Fruit fly (Drosophila melanogaster) Kc167 (cell line): ENCODE measurements around the gene rno.

ENCODE experiments used
- Myc ChIP-seq: fragments of >200 bp; optimal IDR thresholded peaks from 2 replicates; lab custom pipeline; 2017; ENCODE audit warnings: missing external identifiers
- Sin3A ChIP-seq: fragments of >200 bp; optimal IDR thresholded peaks from 2 replicates; lab custom pipeline; 2018; ENCODE audit warnings: missing external identifiers
- h ChIP-seq: fragments of >200 bp; optimal IDR thresholded peaks from 3 replicates; lab custom pipeline; 2018; ENCODE audit warnings: missing external identifiers
- insv ChIP-seq: fragments of >200 bp; optimal IDR thresholded peaks from 3 replicates; lab custom pipeline; 2018; ENCODE audit warnings: missing external identifiers
- psq ChIP-seq: fragments of >200 bp; optimal IDR thresholded peaks from 2 replicates; lab custom pipeline; 2017; ENCODE audit warnings: missing external identifiers
- ttk ChIP-seq: sonication (Bioruptor generic); optimal IDR thresholded peaks from 2 replicates; lab custom pipeline; 2017; ENCODE audit warnings: missing external identifiers

The rno gene

DNA sequence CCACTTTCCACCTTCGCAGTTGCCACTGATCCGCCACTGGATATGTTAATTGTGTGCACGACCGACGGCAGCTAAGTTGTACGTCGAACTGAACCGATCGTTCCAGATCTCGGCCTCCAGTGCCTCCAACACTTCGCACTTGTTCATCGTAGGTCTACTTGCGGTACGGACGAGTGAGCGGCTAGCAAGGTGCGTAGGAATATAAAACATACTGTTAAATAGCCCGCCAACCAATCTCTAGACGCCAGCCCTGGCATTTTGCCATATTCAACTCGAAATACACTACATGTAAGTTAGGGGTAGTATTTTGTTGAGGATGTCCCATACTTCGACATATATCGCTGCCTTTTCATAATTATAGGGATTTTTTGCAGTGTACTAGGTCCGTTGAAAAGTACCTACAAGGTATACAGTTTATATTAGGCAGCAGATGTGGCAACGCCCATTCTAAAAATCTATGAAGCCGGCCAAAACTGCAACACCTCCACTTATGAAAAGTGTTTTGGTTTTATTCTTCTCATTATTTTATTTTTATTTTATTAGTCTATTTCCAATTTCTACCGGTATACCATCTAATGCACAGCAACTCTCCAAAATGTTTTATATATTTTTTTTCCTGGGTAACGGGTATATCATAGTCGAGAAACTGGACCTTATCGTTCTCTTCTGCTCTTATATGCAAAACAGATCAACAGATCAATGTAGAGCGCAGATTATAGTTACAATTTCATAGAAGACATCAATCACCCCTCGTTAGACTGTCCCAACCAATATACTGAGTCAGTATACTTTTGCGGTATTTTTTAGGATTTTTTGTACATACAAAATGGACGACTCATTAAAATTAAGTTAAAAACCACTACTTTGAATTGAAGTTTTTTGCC lies 23.7 kb upstream of the rno start, which contains the start of the genes pyx and CG33229:
Gene pyx (minus strand): TSS at position 51 of the 884 bp plus-strand sequence.
Gene CG33229 (plus strand): TSS at position 834 of the 884 bp plus-strand sequence.
- TF ChIP-seq insv (lab: Kevin White, UChicago) (no peak), Myc (lab: Kevin White, UChicago) (no peak), ttk (lab: Kevin White, UChicago) (no peak), psq (lab: Kevin White, UChicago) (no peak), h (lab: Kevin White, UChicago) (no peak), Sin3A (no peak)

DNA sequence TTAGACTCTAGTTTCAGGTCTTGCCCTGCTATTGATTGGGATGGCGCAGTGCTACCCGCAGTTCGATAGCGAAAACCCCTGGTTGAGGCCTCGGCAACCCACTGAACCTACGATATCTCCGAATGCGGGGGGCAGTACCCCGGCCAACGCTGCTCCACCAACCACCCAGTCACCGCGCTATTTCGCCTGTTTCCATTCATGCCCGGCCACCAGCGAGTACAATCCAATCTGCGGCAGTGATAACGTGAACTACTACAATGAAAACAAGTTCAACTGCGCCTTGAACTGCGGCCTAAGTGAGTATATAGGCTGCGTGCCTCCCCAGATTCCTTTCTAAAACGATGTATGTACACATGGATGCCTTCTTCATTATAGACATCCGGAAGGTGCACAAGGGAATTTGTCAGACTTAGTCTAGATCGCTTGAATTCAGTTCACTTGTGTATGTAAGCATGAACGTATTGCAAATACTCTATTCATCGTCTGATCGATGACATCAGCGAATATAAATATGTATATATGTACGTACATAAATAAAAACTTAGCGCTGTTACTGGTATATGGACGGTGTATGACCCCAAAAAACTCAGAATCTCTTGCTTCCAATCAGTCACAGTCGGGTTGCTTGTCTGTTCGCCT lies 18.0 kb upstream of the rno start, which contains the start of gene CG13877:
Gene CG13877 (plus strand): TSS at position 589 of the 639 bp plus-strand sequence.
- TF ChIP-seq h (lab: Kevin White, UChicago) (no peak), Myc (lab: Kevin White, UChicago) (no peak), ttk (lab: Kevin White, UChicago) (no peak), insv (lab: Kevin White, UChicago) (no peak), Sin3A (no peak), psq (lab: Kevin White, UChicago) (no peak)

dm6 chr3L:216325-216724 lies 16.8 kb upstream of the rno start, which contains the start of gene Kaz1-ORFB:
TSS of gene Kaz1-ORFB (plus strand) at chr3L:216625.
- TF ChIP-seq Sin3A (no peak), insv (lab: Kevin White, UChicago) (no peak), h (lab: Kevin White, UChicago) (no peak), ttk (lab: Kevin White, UChicago) (no peak), psq (lab: Kevin White, UChicago) (no peak), Myc (lab: Kevin White, UChicago) (no peak)

- TF ChIP-seq insv (lab: Kevin White, UChicago) (no peak), h (lab: Kevin White, UChicago) (no peak), Myc (lab: Kevin White, UChicago) (no peak), ttk (lab: Kevin White, UChicago) (no peak), psq (lab: Kevin White, UChicago) (no peak), Sin3A (no peak)
Measured at dm6 chr3L:212520-212919, 13.0 kb upstream of the rno start, which contains the start of the genes thoc7 and Dis3l2. TSS of gene thoc7 (minus strand) at chr3L:212687. TSS of gene Dis3l2 (plus strand) at chr3L:212709.

dm6 chr3L:211200-211599 lies 11.6 kb upstream of the rno start, which contains the start of gene Prp4k:
TSS of gene Prp4k (minus strand) at chr3L:211457.
- TF ChIP-seq h (lab: Kevin White, UChicago), result no peak
- no peak for TF ChIP-seq insv (lab: Kevin White, UChicago)
- no peak for TF ChIP-seq Sin3A
- no peak for TF ChIP-seq Myc (lab: Kevin White, UChicago)
- no peak for TF ChIP-seq ttk (lab: Kevin White, UChicago)
- TF ChIP-seq psq (lab: Kevin White, UChicago), result no peak

- TF ChIP-seq Sin3A (no peak), Myc (lab: Kevin White, UChicago) (no peak), psq (lab: Kevin White, UChicago) (no peak), ttk (lab: Kevin White, UChicago) (no peak), insv (lab: Kevin White, UChicago) (no peak), h (lab: Kevin White, UChicago) (no peak)
Measured at dm6 chr3L:205723-206284, 6.2 kb upstream of the rno start, which contains the start of the genes Gk1 and CG13876. TSS of gene Gk1 (minus strand) at chr3L:205844. TSS of gene CG13876 (plus strand) at chr3L:206134.

DNA sequence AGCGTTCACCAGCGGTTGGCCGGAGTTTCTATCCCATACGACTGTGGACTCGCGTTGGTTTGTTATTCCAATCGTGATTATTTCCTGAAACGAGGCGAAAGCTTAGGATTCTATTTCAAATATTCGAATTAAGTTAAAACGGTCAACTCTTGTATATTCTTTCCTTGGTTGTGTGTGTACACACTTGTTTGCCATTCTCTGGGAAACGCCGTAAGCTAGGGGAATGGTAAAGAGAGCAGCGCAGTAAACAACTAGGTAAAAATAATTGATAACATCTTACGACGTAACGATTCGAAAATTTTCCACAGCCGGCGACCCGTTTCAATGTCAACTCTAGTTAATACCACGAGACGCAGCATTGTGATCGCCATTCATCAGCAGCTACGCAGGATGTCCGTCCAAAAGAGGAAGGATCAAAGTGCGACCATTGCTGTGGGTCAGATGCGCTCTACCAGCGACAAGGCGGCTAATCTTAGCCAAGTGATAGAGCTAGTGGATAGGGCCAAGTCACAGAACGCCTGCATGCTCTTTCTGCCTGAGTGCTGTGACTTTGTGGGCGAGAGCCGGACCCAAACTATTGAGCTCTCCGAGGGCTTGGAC lies 4.1 kb upstream of the rno start, which contains the start of gene NitFhit:
Gene NitFhit (plus strand): TSS at position 195 of the 600 bp plus-strand sequence.
- TF ChIP-seq insv (lab: Kevin White, UChicago), result no peak
- no peak for TF ChIP-seq psq (lab: Kevin White, UChicago)
- TF ChIP-seq ttk (lab: Kevin White, UChicago), result no peak
- no peak for TF ChIP-seq Sin3A
- no peak for TF ChIP-seq h (lab: Kevin White, UChicago)
- no peak for TF ChIP-seq Myc (lab: Kevin White, UChicago)

dm6 chr3L:199050-199745 lies 364 bp downstream of the rno start:
- TF ChIP-seq Myc (lab: Kevin White, UChicago) (no peak), insv (lab: Kevin White, UChicago) (no peak), ttk (lab: Kevin White, UChicago) (no peak), psq (lab: Kevin White, UChicago) (no peak), Sin3A (no peak), h (lab: Kevin White, UChicago) (no peak)

DNA sequence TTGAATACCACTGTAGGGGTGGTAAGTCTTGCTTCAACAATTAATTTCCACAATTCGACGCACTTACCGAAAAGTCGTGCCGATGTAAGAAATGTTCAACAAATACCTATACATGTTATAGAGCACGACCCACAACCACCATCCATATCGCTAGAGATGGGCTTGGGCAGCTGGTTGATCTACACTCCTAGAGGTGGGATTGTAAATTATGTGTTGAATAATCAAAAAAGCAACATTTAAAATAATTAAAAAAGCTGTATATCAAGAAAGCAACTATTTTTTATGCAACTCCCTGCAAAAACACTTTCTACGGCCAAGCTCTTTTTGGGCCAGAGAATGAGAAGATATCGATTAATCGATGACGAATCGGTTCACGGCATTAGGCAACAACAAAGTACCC lies 15.3 kb downstream of the rno start, which contains the start of the genes CG34140, Mkp and Mtch:
Gene CG34140 (minus strand): TSS at position 174 of the 400 bp plus-strand sequence.
Gene Mkp (minus strand): TSS at position 290 of the 400 bp plus-strand sequence.
Gene Mtch (plus strand): TSS at position 376 of the 400 bp plus-strand sequence.
- TF ChIP-seq insv (lab: Kevin White, UChicago), result no peak
- no peak for TF ChIP-seq Sin3A
- TF ChIP-seq h (lab: Kevin White, UChicago), result no peak
- no peak for TF ChIP-seq Myc (lab: Kevin White, UChicago)

DNA sequence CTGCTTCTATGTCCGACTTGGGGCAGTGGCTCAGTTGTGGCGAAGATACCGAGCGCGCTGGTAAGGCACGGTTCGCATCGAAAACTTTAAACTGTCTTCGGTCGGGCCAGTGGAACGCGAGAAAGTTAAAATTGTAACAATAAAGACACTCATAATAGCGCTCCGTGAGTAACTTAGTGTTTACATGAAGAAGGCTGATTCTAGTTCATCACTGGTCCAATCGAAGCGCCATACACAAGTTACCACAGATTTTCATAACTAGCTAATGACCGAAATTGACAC lies 19.4 kb downstream of the rno start:
- TF ChIP-seq Sin3A, result no peak
- no peak for TF ChIP-seq ttk (lab: Kevin White, UChicago)
- no peak for TF ChIP-seq Myc (lab: Kevin White, UChicago)
- no peak for TF ChIP-seq h (lab: Kevin White, UChicago)
- no peak for TF ChIP-seq insv (lab: Kevin White, UChicago)
- TF ChIP-seq psq (lab: Kevin White, UChicago), result no peak
